Fruit fly (Drosophila melanogaster): ENCODE data around the gene CG6788.

dm6 chrX:17841923-17842322, 46.1 kb upstream of the CG6788 start, which contains the start of gene Taf9:
- TF ChIP-seq cnc (optimal IDR thresholded peaks at IDR 0.05) (no peak), Crg-1 (GFP tag; optimal IDR thresholded peaks at IDR 0.05) (peak; percentile 26), Mnt (GFP tag; optimal IDR thresholded peaks at IDR 0.05) (peak; percentile 23), CG5204 (GFP tag; optimal IDR thresholded peaks at IDR 0.05) (no peak), toe (GFP tag; optimal IDR thresholded peaks at IDR 0.05) (no peak), tj (GFP tag; optimal IDR thresholded peaks at IDR 0.05) (no peak), CG12768 (GFP tag; optimal IDR thresholded peaks at IDR 0.05) (no peak), bab1 (GFP tag; optimal IDR thresholded peaks at IDR 0.05) (peak; percentile 69), CG14711 (tag; optimal IDR thresholded peaks at IDR 0.05) (peak; percentile 36)

Data from whole organism, adult.